Worm (Caenorhabditis elegans) whole organism, mixed stage, embryonic: ENCODE data around the gene K09C6.2.

ENCODE experiments used
- M03D4.4 ChIP-seq: sonication (generic microtip); optimal IDR thresholded peaks from 2 replicates; lab custom pipeline; 2017; ENCODE audit warnings: mild to moderate bottlenecking, missing genetic modification characterization, missing compliant biosample characterization
- bed-3 ChIP-seq: fragments of 200-800 bp; sonication (Bioruptor generic); optimal IDR thresholded peaks from 3 replicates; lab custom pipeline; 2018; ENCODE audit warnings: mild to moderate bottlenecking, missing genetic modification characterization, moderate library complexity, missing compliant biosample characterization
- blmp-1 ChIP-seq: fragments of 150-350 bp; optimal IDR thresholded peaks from 2 replicates; lab custom pipeline; 2014; ENCODE audit warnings: missing biosample characterization, missing genetic modification characterization
- ceh-43 ChIP-seq: fragments of 200-800 bp; sonication (Bioruptor generic); optimal IDR thresholded peaks from 2 replicates; lab custom pipeline; 2018; ENCODE audit warnings: mild to moderate bottlenecking, missing genetic modification characterization, moderate library complexity, missing compliant biosample characterization
- ceh-83 ChIP-seq: fragments of 200-800 bp; sonication (Bioruptor generic); optimal IDR thresholded peaks from 2 replicates; lab custom pipeline; 2018; ENCODE audit warnings: mild to moderate bottlenecking, missing genetic modification characterization, missing compliant biosample characterization
- ces-1 ChIP-seq: fragments of 150-350 bp; optimal IDR thresholded peaks from 2 replicates; lab custom pipeline; 2014; ENCODE audit warnings: missing biosample characterization, missing genetic modification reagents, missing genetic modification characterization
- cnd-1 ChIP-seq: fragments of 200-800 bp; sonication (Bioruptor generic); optimal IDR thresholded peaks from 2 replicates; lab custom pipeline; 2018; ENCODE audit warnings: mild to moderate bottlenecking, missing genetic modification characterization, missing compliant biosample characterization
- drap-1 ChIP-seq: fragments of 200-800 bp; sonication (Bioruptor generic); optimal IDR thresholded peaks from 3 replicates; lab custom pipeline; 2018; ENCODE audit warnings: mild to moderate bottlenecking, missing genetic modification characterization, missing compliant biosample characterization
- elt-1 ChIP-seq: sonication (generic microtip); optimal IDR thresholded peaks from 2 replicates; lab custom pipeline; 2017; ENCODE audit warnings: missing genetic modification characterization, mild to moderate bottlenecking, missing compliant biosample characterization, antibody characterized with exemption, moderate library complexity, borderline replicate concordance; ENCODE audit not compliant: insufficient read depth
- elt-3 ChIP-seq: fragments of 150-350 bp; optimal IDR thresholded peaks from 2 replicates; lab custom pipeline; 2014; ENCODE audit warnings: missing biosample characterization, missing genetic modification characterization
- flh-1 ChIP-seq: fragments of 200-800 bp; sonication (Bioruptor generic); optimal IDR thresholded peaks from 2 replicates; lab custom pipeline; 2018; ENCODE audit warnings: mild to moderate bottlenecking, missing genetic modification characterization, moderate library complexity, missing compliant biosample characterization
- ham-2 ChIP-seq: fragments of 200-800 bp; sonication (Bioruptor generic); optimal IDR thresholded peaks from 2 replicates; lab custom pipeline; 2018; ENCODE audit warnings: mild to moderate bottlenecking, missing genetic modification characterization, missing compliant biosample characterization
- hlh-1 ChIP-seq: fragments of 150-350 bp; optimal IDR thresholded peaks from 2 replicates; lab custom pipeline; 2014; ENCODE audit warnings: missing biosample characterization, missing genetic modification reagents, missing genetic modification characterization
- lin-13 ChIP-seq: fragments of 150-350 bp; optimal IDR thresholded peaks from 2 replicates; lab custom pipeline; 2014; ENCODE audit warnings: missing biosample characterization, missing genetic modification characterization
- lsy-2 ChIP-seq: fragments of 150-350 bp; optimal IDR thresholded peaks from 2 replicates; lab custom pipeline; 2014; ENCODE audit warnings: missing biosample characterization, missing genetic modification characterization
- mab-5 ChIP-seq: fragments of 150-350 bp; optimal IDR thresholded peaks from 2 replicates; lab custom pipeline; 2014; ENCODE audit warnings: missing biosample characterization, missing genetic modification characterization
- mep-1 ChIP-seq: fragments of 150-350 bp; optimal IDR thresholded peaks from 2 replicates; lab custom pipeline; 2017; ENCODE audit warnings: missing biosample characterization, missing genetic modification reagents, missing genetic modification characterization, inconsistent platforms
- mls-2 ChIP-seq: sonication (generic microtip); optimal IDR thresholded peaks from 2 replicates; lab custom pipeline; 2016; ENCODE audit warnings: mild to moderate bottlenecking, missing genetic modification characterization, moderate library complexity, missing compliant biosample characterization
- nhr-237 ChIP-seq: fragments of 150-350 bp; optimal IDR thresholded peaks from 2 replicates; lab custom pipeline; 2014; ENCODE audit warnings: missing biosample characterization, missing genetic modification characterization
- nhr-28 ChIP-seq: fragments of 150-350 bp; optimal IDR thresholded peaks from 2 replicates; lab custom pipeline; 2014; ENCODE audit warnings: missing biosample characterization, missing genetic modification characterization
- nhr-76 ChIP-seq: sonication (generic microtip); optimal IDR thresholded peaks from 2 replicates; lab custom pipeline; 2017; ENCODE audit warnings: missing biosample characterization, missing genetic modification characterization
- sptf-1 ChIP-seq: sonication (generic microtip); optimal IDR thresholded peaks from 2 replicates; lab custom pipeline; 2017; ENCODE audit warnings: mild to moderate bottlenecking, missing genetic modification characterization, moderate library complexity, missing compliant biosample characterization
- tbx-8 ChIP-seq: fragments of 200-800 bp; sonication (Bioruptor generic); optimal IDR thresholded peaks from 2 replicates; lab custom pipeline; 2018; ENCODE audit warnings: mild to moderate bottlenecking, missing genetic modification characterization, moderate library complexity, missing compliant biosample characterization
- unc-120 ChIP-seq: sonication (generic microtip); optimal IDR thresholded peaks from 2 replicates; lab custom pipeline; 2017; ENCODE audit warnings: missing genetic modification characterization, missing compliant biosample characterization; ENCODE audit not compliant: poor library complexity, severe bottlenecking
- unc-39 ChIP-seq: fragments of 150-350 bp; optimal IDR thresholded peaks from 2 replicates; lab custom pipeline; 2014; ENCODE audit warnings: missing biosample characterization, missing genetic modification characterization
- unc-62 ChIP-seq: fragments of 150-350 bp; optimal IDR thresholded peaks from 2 replicates; lab custom pipeline; 2014; ENCODE audit warnings: missing biosample characterization, missing genetic modification reagents, missing genetic modification characterization
- zip-8 ChIP-seq: fragments of 150-350 bp; optimal IDR thresholded peaks from 2 replicates; lab custom pipeline; 2014; ENCODE audit warnings: missing biosample characterization, missing genetic modification characterization
- ztf-11 ChIP-seq: fragments of 150-350 bp; optimal IDR thresholded peaks from 2 replicates; lab custom pipeline; 2014; ENCODE audit warnings: missing biosample characterization, missing genetic modification characterization

Gene K09C6.2

DNA sequence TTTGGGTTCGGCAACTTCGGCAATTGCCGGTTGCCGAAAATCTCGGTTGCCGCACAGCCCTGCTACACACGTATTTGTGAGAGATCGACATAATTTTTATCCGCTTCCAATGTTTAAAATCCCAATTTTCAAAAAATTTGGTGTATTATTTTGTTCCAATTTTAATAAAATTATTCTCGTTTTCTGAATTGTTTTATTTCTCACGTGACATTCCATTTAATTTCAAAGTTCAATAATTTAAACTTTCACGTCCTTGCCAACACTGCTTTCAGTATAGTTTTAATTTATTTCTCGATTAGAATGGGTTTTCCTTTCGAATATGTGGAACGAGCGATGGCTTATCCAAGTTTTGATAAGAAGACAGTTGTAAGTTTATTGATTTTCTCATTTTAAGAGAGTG is at the start of gene K09C6.2:
Gene K09C6.2, plus strand, starts transcription at position 301 of the 400 bp plus-strand sequence.
- no peak for TF ChIP-seq mep-1 (tag; lab: Kevin White, UChicago)
- no peak for TF ChIP-seq drap-1
- TF ChIP-seq M03D4.4 (tag; lab: Kevin White, UChicago) = no peak
- no peak for TF ChIP-seq ceh-83
- no peak for TF ChIP-seq sptf-1 (tag; lab: Kevin White, UChicago)
- no peak for TF ChIP-seq ztf-11 (tag; lab: Kevin White, UChicago)
- TF ChIP-seq unc-120 (tag; lab: Kevin White, UChicago) = no peak
- TF ChIP-seq ces-1 (GFP tag; lab: Kevin White, UChicago) = no peak
- no peak for TF ChIP-seq blmp-1 (tag; lab: Kevin White, UChicago)
- TF ChIP-seq nhr-76 = no peak
- TF ChIP-seq elt-3 (tag; lab: Kevin White, UChicago) = no peak
- TF ChIP-seq ceh-43 (GFP tag; lab: Kevin White, UChicago) = no peak
- no peak for TF ChIP-seq mab-5 (tag; lab: Kevin White, UChicago)
- no peak for TF ChIP-seq zip-8 (tag; lab: Kevin White, UChicago)
- no peak for TF ChIP-seq nhr-28 (tag; lab: Kevin White, UChicago)
- TF ChIP-seq flh-1 (GFP tag; lab: Kevin White, UChicago) = no peak
- TF ChIP-seq mls-2 = no peak
- no peak for TF ChIP-seq bed-3

DNA sequence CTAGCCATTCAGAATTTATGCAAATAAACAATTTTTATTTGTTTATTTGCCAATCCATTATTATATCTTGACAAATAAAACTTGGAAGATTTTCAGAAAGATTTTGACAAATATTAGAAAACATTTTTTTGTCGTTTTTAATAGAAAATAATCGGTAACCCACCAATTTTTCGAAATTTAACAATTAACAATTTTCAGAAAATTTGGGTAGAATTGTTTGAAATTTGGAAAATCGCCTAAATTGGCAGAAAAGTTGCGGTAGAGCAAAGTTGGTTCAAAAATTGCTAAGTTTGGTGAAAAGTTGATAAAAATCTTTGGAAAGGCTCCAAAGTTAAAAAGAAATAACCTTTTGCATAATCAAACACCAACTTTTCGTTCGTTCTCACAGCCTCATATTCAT is 48.4 kb upstream of the K09C6.2 start:
- TF ChIP-seq lin-13 (tag; lab: Kevin White, UChicago) (no peak), unc-62 (GFP tag; lab: Kevin White, UChicago) (no peak), ham-2 (no peak), unc-120 (tag; lab: Kevin White, UChicago) (no peak), elt-1 (no peak), cnd-1 (tag; lab: Kevin White, UChicago) (no peak), tbx-8 (GFP tag; lab: Kevin White, UChicago) (no peak), unc-39 (tag; lab: Kevin White, UChicago) (no peak), drap-1 (no peak), M03D4.4 (tag; lab: Kevin White, UChicago) (no peak)

DNA sequence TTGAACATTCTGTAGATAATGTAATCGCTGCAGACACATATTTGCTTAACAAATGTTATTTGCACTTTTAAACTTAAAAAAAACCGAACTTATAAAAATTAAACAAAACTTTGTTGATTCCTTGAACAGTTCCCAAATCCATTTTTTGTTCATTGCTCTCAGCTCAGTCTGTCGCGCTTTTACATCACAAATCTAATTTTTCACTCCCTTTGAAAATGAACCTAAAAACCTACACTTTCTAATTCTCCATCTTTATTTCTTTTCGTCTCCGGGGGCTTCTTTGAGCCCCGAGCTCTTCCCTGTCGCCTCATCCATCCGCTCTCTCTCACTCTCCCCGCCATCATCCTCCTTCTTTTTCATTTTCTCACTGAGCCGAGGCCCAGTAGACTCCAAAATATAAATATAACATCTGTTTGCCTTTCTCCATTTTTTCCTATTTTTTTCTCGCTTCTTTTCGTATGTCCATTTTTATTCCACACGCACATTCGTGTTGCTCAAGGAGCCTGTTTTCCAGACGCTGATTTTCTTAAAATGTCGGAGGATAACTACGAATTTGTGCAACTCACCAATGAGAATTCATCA is 46.3 kb upstream of the K09C6.2 start, which contains the start of gene R13D11.4:
Gene R13D11.4, plus strand, starts transcription at position 532 of the 582 bp plus-strand sequence.
- TF ChIP-seq lsy-2 (tag; lab: Kevin White, UChicago) (no peak), ces-1 (GFP tag; lab: Kevin White, UChicago) (peak; percentile 67)

ce11 chrV:813101-813500 is 43.5 kb upstream of the K09C6.2 start, which contains the start of gene R13D11.10:
Gene R13D11.10 (minus strand): TSS chrV:813201.
- no peak for TF ChIP-seq M03D4.4 (tag; lab: Kevin White, UChicago)
- no peak for TF ChIP-seq nhr-76
- no peak for TF ChIP-seq flh-1 (GFP tag; lab: Kevin White, UChicago)
- TF ChIP-seq nhr-237 = no peak
- TF ChIP-seq drap-1 = no peak
- no peak for TF ChIP-seq blmp-1 (tag; lab: Kevin White, UChicago)
- TF ChIP-seq ceh-43 (GFP tag; lab: Kevin White, UChicago) = no peak

DNA sequence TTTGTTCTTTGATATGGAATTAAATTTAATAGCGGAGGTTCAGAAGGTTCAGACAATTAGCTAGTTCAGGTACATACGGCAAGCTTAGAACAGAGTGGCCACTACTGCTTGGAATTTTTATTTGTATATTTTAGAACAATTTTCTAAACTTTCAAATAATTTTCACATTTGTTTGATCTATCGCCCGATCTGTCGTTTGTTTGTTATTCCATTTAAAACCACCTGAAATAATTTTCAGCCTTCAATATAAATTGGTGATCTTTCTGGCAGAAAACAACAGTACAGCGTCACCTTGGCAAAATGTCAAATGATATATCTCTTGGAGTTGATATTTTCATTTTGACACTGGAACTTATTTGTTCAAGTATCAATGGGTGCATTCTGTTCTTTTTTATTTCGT is 41.9 kb upstream of the K09C6.2 start, which contains the start of gene R13D11.3:
Gene R13D11.3, plus strand, starts transcription at position 301 of the 400 bp plus-strand sequence.
- TF ChIP-seq unc-120 (tag; lab: Kevin White, UChicago) = no peak

DNA sequence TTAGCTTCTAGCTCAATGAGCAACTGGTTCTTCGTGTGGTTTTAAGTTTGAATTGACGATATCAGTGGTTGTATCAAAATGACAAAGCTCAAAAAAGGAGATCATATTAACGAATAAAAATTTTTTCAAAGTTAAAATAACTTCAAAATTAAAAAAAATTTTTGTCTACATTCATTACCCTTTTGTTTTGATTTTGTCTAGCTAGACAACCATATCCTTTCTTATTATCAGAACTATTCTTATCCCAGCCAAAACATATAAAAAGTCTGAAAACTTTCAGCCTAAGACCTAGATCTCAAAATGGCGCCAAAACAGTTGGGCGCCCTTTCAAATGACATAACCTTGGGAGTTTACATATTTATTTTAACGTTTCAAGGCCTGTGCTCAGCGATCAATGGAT is 39.5 kb upstream of the K09C6.2 start, which contains the start of gene R13D11.1:
Gene R13D11.1, plus strand, starts transcription at position 301 of the 400 bp plus-strand sequence.
- no peak for TF ChIP-seq unc-62 (GFP tag; lab: Kevin White, UChicago)
- no peak for TF ChIP-seq hlh-1 (tag; lab: Kevin White, UChicago)
